Fruit fly (Drosophila melanogaster): ENCODE results near the gene CG9588.

The CG9588 gene

dm6 chr3R:13683624-13684568, 7.4 kb upstream of the CG9588 start, which contains the start of gene flfl:
Gene flfl (plus strand): TSS chr3R:13683921.
- TF ChIP-seq foxo (GFP tag; optimal IDR thresholded peaks at IDR 0.05) (peak; percentile 1), lola (GFP tag; optimal IDR thresholded peaks at IDR 0.05) (peak; percentile 50), Vsx2 (GFP tag; optimal IDR thresholded peaks at IDR 0.05; ENCODE audit: partially characterized antibody) (peak; percentile 88), dl (GFP tag; optimal IDR thresholded peaks at IDR 0.05; ENCODE audit: insufficient read depth in 1 of 2, partially characterized antibody in 2 of 2) (peak; percentile 77 to 95), HLH106 (tag; optimal IDR thresholded peaks at IDR 0.05) (peak; percentile 26), Hr83 (GFP tag; optimal IDR thresholded peaks at IDR 0.05; ENCODE audit: poor library complexity, severe bottlenecking) (peak; percentile 32), N (GFP tag; optimal IDR thresholded peaks at IDR 0.05) (peak; percentile 34), CG9705 (GFP tag; optimal IDR thresholded peaks at IDR 0.05) (peak; percentile 6), Dif (GFP tag; optimal IDR thresholded peaks at IDR 0.05; ENCODE audit: partially characterized antibody) (peak; percentile 97), Myc (optimal IDR thresholded peaks at IDR 0.05) (peak; percentile 46), jim (GFP tag; optimal IDR thresholded peaks at IDR 0.05) (no peak), dmrt93B (GFP tag; optimal IDR thresholded peaks at IDR 0.05) (no peak), CG32264 (GFP tag; optimal IDR thresholded peaks at IDR 0.05) (no peak)

dm6 chr3R:13682994-13683623, 6.6 kb upstream of the CG9588 start:
- TF ChIP-seq brk (GFP tag; optimal IDR thresholded peaks at IDR 0.05): no peak
- TF ChIP-seq rgr (GFP tag; optimal IDR thresholded peaks at IDR 0.05): no peak

dm6 chr3R:13674492-13675033, 1.9 kb downstream of the CG9588 start, which contains the start of gene Task6:
Gene Task6 (minus strand): TSS chr3R:13674542.
- no peak for TF ChIP-seq dl (GFP tag; optimal IDR thresholded peaks at IDR 0.05; ENCODE audit: insufficient read depth in 1 of 2, partially characterized antibody in 2 of 2)
- peak; percentile 73 for TF ChIP-seq Myc (optimal IDR thresholded peaks at IDR 0.05)

- TF ChIP-seq CrebA (GFP tag; optimal IDR thresholded peaks at IDR 0.05; ENCODE audit: borderline replicate concordance): no peak
- no peak for TF ChIP-seq Sp1 (GFP tag; optimal IDR thresholded peaks at IDR 0.05)
- no peak for TF ChIP-seq lola (GFP tag; optimal IDR thresholded peaks at IDR 0.05)
- TF ChIP-seq dmrt93B (GFP tag; optimal IDR thresholded peaks at IDR 0.05): no peak
- no peak for TF ChIP-seq Hr83 (GFP tag; optimal IDR thresholded peaks at IDR 0.05; ENCODE audit: poor library complexity, severe bottlenecking)
- no peak for TF ChIP-seq woc (GFP tag; optimal IDR thresholded peaks at IDR 0.05)
- TF ChIP-seq sage (GFP tag; optimal IDR thresholded peaks at IDR 0.05): no peak
- no peak for TF ChIP-seq pan (optimal IDR thresholded peaks at IDR 0.05)
- no peak for TF ChIP-seq Hnf4 (GFP tag; optimal IDR thresholded peaks at IDR 0.05)
- TF ChIP-seq GATAd (GFP tag; optimal IDR thresholded peaks at IDR 0.05): no peak
- no peak for TF ChIP-seq Vsx2 (GFP tag; optimal IDR thresholded peaks at IDR 0.05; ENCODE audit: partially characterized antibody)
- TF ChIP-seq Myc (optimal IDR thresholded peaks at IDR 0.05): no peak
- TF ChIP-seq br (GFP tag; optimal IDR thresholded peaks at IDR 0.05): no peak
- TF ChIP-seq Hr78 (GFP tag; optimal IDR thresholded peaks at IDR 0.05): no peak
- TF ChIP-seq HLH106 (tag; optimal IDR thresholded peaks at IDR 0.05): no peak
- no peak for TF ChIP-seq fru (GFP tag; optimal IDR thresholded peaks at IDR 0.05)
- no peak for TF ChIP-seq Rel (GFP tag; optimal IDR thresholded peaks at IDR 0.05)
- no peak for TF ChIP-seq Rel (tag; optimal IDR thresholded peaks at IDR 0.05)
- no peak for TF ChIP-seq N (GFP tag; optimal IDR thresholded peaks at IDR 0.05)
- no peak for TF ChIP-seq h (GFP tag; optimal IDR thresholded peaks at IDR 0.05)
Measured at dm6 chr3R:13672898-13673297, 3.6 kb downstream of the CG9588 start.

- TF ChIP-seq OdsH (GFP tag; optimal IDR thresholded peaks at IDR 0.05) (no peak), dmrt93B (GFP tag; optimal IDR thresholded peaks at IDR 0.05) (no peak), Dif (GFP tag; optimal IDR thresholded peaks at IDR 0.05; ENCODE audit: partially characterized antibody) (no peak), tai (GFP tag; optimal IDR thresholded peaks at IDR 0.05) (no peak), foxo (GFP tag; optimal IDR thresholded peaks at IDR 0.05) (no peak), Jra (GFP tag; optimal IDR thresholded peaks at IDR 0.05) (no peak), psq (GFP tag; optimal IDR thresholded peaks at IDR 0.05) (no peak), N (GFP tag; optimal IDR thresholded peaks at IDR 0.05) (no peak)
Measured at dm6 chr3R:13665992-13666391, 10.5 kb downstream of the CG9588 start.
